Worm (Caenorhabditis elegans) whole organism, L1 larva: ENCODE measurements around the gene nhr-143.

Experiments used
- F16B12.6 ChIP-seq: fragments of 150-350 bp; optimal IDR thresholded peaks from 2 replicates; lab custom pipeline; 2014; ENCODE audit warnings: missing biosample characterization, missing genetic modification characterization
- Y116A8C.19 ChIP-seq: sonication (generic microtip); optimal IDR thresholded peaks from 2 replicates; lab custom pipeline; 2016; ENCODE audit warnings: missing compliant biosample characterization, missing genetic modification characterization, borderline replicate concordance
- alr-1 ChIP-seq: fragments of 200-800 bp; sonication (Bioruptor generic); optimal IDR thresholded peaks from 2 replicates; lab custom pipeline; 2018; ENCODE audit warnings: borderline replicate concordance, mild to moderate bottlenecking, missing genetic modification characterization, missing compliant biosample characterization
- aly-2 ChIP-seq: fragments of 150-350 bp; optimal IDR thresholded peaks from 2 replicates; lab custom pipeline; 2014; ENCODE audit warnings: missing biosample characterization, missing genetic modification characterization
- ama-1 ChIP-seq: fragments of 150-350 bp; optimal IDR thresholded peaks from 2 replicates; lab custom pipeline; 2014
- ceh-63 ChIP-seq: fragments of 200-800 bp; sonication (Bioruptor generic); optimal IDR thresholded peaks from 2 replicates; lab custom pipeline; 2018; ENCODE audit warnings: mild to moderate bottlenecking, missing genetic modification characterization, missing compliant biosample characterization
- ceh-82 ChIP-seq, 3 experiments: fragments of 150-350 bp in 1 of 3; sonication (generic microtip) in 2 of 3; optimal IDR thresholded peaks; 2 replicates each; lab custom pipeline; 2014 to 2017; ENCODE audit warnings: missing biosample characterization in 3 of 3, missing genetic modification characterization in 3 of 3
- efl-1 ChIP-seq, 4 experiments: fragments of 150-350 bp; optimal IDR thresholded peaks in 3 of 4; peaks in 1 of 4; 1 replicate in 1 of 4; 2 replicates in 3 of 4; lab custom pipeline; 2014; ENCODE audit warnings: missing biosample characterization in 2 of 4, missing genetic modification characterization in 2 of 4, missing genetic modification reagents in 2 of 4
- egl-13 ChIP-seq: sonication (generic microtip); optimal IDR thresholded peaks from 2 replicates; lab custom pipeline; 2016; ENCODE audit warnings: missing genotype, missing genetic modification reagents, missing genetic modification characterization, missing compliant biosample characterization
- egl-27 ChIP-seq, 2 experiments: fragments of 150-350 bp in 1 of 2; sonication (generic microtip); optimal IDR thresholded peaks; 3 replicates each; lab custom pipeline; 2017 to 2018; ENCODE audit warnings: missing biosample characterization in 2 of 2, missing genetic modification characterization in 2 of 2, missing genetic modification reagents in 2 of 2
- elt-2 ChIP-seq: sonication (generic microtip); optimal IDR thresholded peaks from 2 replicates; lab custom pipeline; 2016; ENCODE audit warnings: missing genetic modification characterization, mild to moderate bottlenecking, inconsistent platforms, missing compliant biosample characterization, missing genetic modification reagents
- elt-3 ChIP-seq, 6 experiments: fragments of 150-350 bp in 1 of 6; sonication (generic microtip); optimal IDR thresholded peaks; 2 replicates each; lab custom pipeline; 2017 to 2018; ENCODE audit warnings: missing biosample characterization in 6 of 6, missing genetic modification characterization in 6 of 6, inconsistent platforms in 1 of 6
- fkh-10 ChIP-seq: sonication (generic microtip); optimal IDR thresholded peaks from 2 replicates; lab custom pipeline; 2017; ENCODE audit warnings: missing biosample characterization, missing genetic modification reagents, missing genetic modification characterization
- fkh-8 ChIP-seq: sonication (generic microtip); optimal IDR thresholded peaks from 2 replicates; lab custom pipeline; 2016; ENCODE audit warnings: mild to moderate bottlenecking, missing genetic modification characterization, missing compliant biosample characterization
- fos-1 ChIP-seq: fragments of 150-350 bp; optimal IDR thresholded peaks from 2 replicates; lab custom pipeline; 2014; ENCODE audit warnings: missing biosample characterization, missing genetic modification characterization
- grh-1 ChIP-seq: fragments of 200-800 bp; sonication (Bioruptor generic); IDR thresholded peaks from 2 replicates; pipeline ENCODE4 v1.3.6; 2022; ENCODE audit warnings: missing genetic modification reagents, missing genetic modification characterization, missing compliant biosample characterization
- hlh-17 ChIP-seq: fragments of 200-800 bp; sonication (Bioruptor generic); optimal IDR thresholded peaks from 2 replicates; lab custom pipeline; 2018; ENCODE audit warnings: missing genetic modification characterization, mild to moderate bottlenecking, missing compliant biosample characterization, moderate library complexity, borderline replicate concordance
- hlh-4 ChIP-seq: sonication (generic microtip); optimal IDR thresholded peaks from 2 replicates; lab custom pipeline; 2016; ENCODE audit warnings: mild to moderate bottlenecking, missing genetic modification characterization, missing compliant biosample characterization
- irx-1 ChIP-seq: sonication (generic microtip); optimal IDR thresholded peaks from 2 replicates; lab custom pipeline; 2016; ENCODE audit warnings: missing genetic modification characterization, missing compliant biosample characterization
- isw-1 ChIP-seq: fragments of 200-800 bp; sonication (Bioruptor generic); IDR thresholded peaks from 2 replicates; pipeline ENCODE4 v1.3.6; 2022; ENCODE audit warnings: missing genetic modification characterization, missing compliant biosample characterization
- lin-13 ChIP-seq: fragments of 150-350 bp; optimal IDR thresholded peaks from 2 replicates; lab custom pipeline; 2014; ENCODE audit warnings: missing biosample characterization, missing genetic modification reagents, missing genetic modification characterization
- lin-14 ChIP-seq: fragments of 200-800 bp; sonication (Bioruptor generic); optimal IDR thresholded peaks from 2 replicates; lab custom pipeline; 2018; ENCODE audit warnings: mild to moderate bottlenecking, missing genetic modification characterization, moderate library complexity, missing compliant biosample characterization
- lin-35 ChIP-seq, 2 experiments: fragments of 150-350 bp; optimal IDR thresholded peaks; 2 replicates each; lab custom pipeline; 2014; ENCODE audit warnings: missing biosample characterization in 2 of 2, missing genetic modification characterization in 2 of 2, missing genetic modification reagents in 2 of 2
- lin-39 ChIP-seq: fragments of 150-350 bp; optimal IDR thresholded peaks from 2 replicates; lab custom pipeline; 2014; ENCODE audit warnings: missing biosample characterization, missing genetic modification reagents, missing genetic modification characterization
- mdl-1 ChIP-seq, 2 experiments: fragments of 150-350 bp; optimal IDR thresholded peaks; 2 replicates each; lab custom pipeline; 2014 to 2017; ENCODE audit warnings: missing biosample characterization in 2 of 2, missing genetic modification characterization in 2 of 2, inconsistent platforms in 1 of 2
- mep-1 ChIP-seq: fragments of 150-350 bp; optimal IDR thresholded peaks from 2 replicates; lab custom pipeline; 2014; ENCODE audit warnings: missing biosample characterization, missing genetic modification characterization
- nhr-20 ChIP-seq: sonication (generic microtip); optimal IDR thresholded peaks from 2 replicates; lab custom pipeline; 2016; ENCODE audit warnings: mild to moderate bottlenecking, missing genetic modification characterization, missing compliant biosample characterization
- nhr-237 ChIP-seq: fragments of 150-350 bp; optimal IDR thresholded peaks from 2 replicates; lab custom pipeline; 2014; ENCODE audit warnings: missing biosample characterization, missing genetic modification characterization
- nhr-85 ChIP-seq: sonication (generic microtip); peaks from one replicate; lab custom pipeline; 2016; ENCODE audit warnings: missing genetic modification characterization, inconsistent platforms, missing compliant biosample characterization
- pag-3 ChIP-seq: sonication (generic microtip); optimal IDR thresholded peaks from 2 replicates; lab custom pipeline; 2017; ENCODE audit warnings: missing genetic modification characterization, mild to moderate bottlenecking, missing compliant biosample characterization, antibody characterized with exemption, borderline replicate concordance; ENCODE audit not compliant: insufficient read depth
- snpc-4 ChIP-seq: fragments of 150-350 bp; optimal IDR thresholded peaks from 2 replicates; lab custom pipeline; 2014; ENCODE audit warnings: missing biosample characterization, missing genetic modification characterization
- sox-4 ChIP-seq: sonication (generic microtip); optimal IDR thresholded peaks from 2 replicates; lab custom pipeline; 2016; ENCODE audit warnings: missing genetic modification characterization, missing compliant biosample characterization
- tbx-2 ChIP-seq: sonication (generic microtip); optimal IDR thresholded peaks from 2 replicates; lab custom pipeline; 2016; ENCODE audit warnings: missing genetic modification characterization, missing compliant biosample characterization
- unc-30 ChIP-seq: sonication (generic microtip); optimal IDR thresholded peaks from 2 replicates; lab custom pipeline; 2017; ENCODE audit warnings: missing biosample characterization, missing genetic modification characterization
- unc-62 ChIP-seq: fragments of 150-350 bp; optimal IDR thresholded peaks from 2 replicates; lab custom pipeline; 2014; ENCODE audit warnings: missing biosample characterization, missing genetic modification reagents, missing genetic modification characterization
- unc-86 ChIP-seq: sonication (generic microtip); optimal IDR thresholded peaks from 2 replicates; lab custom pipeline; 2016; ENCODE audit warnings: missing genetic modification characterization, missing compliant biosample characterization
- zag-1 ChIP-seq: fragments of 150-350 bp; optimal IDR thresholded peaks from 2 replicates; lab custom pipeline; 2014; ENCODE audit warnings: missing biosample characterization, missing genetic modification characterization
- ztf-4 ChIP-seq: fragments of 150-350 bp; optimal IDR thresholded peaks from 2 replicates; lab custom pipeline; 2014; ENCODE audit warnings: missing biosample characterization, missing genetic modification characterization

nhr-143 gene

ce11 chrV:8948996-8949395 lies 25.7 kb downstream of the nhr-143 start:
- no peak for TF ChIP-seq elt-2 (tag; lab: Kevin White, UChicago)
- TF ChIP-seq unc-62 (GFP tag; lab: Kevin White, UChicago): no peak
- TF ChIP-seq fos-1 (tag; lab: Kevin White, UChicago): no peak
- TF ChIP-seq ztf-4 (tag; lab: Kevin White, UChicago): no peak
- peak; percentile 37 for TF ChIP-seq nhr-85 (tag; lab: Kevin White, UChicago)
- TF ChIP-seq unc-86 (tag; lab: Kevin White, UChicago): no peak

- TF ChIP-seq fos-1 (tag; lab: Kevin White, UChicago) (no peak), hlh-17 (no peak), Y116A8C.19 (no peak)
These were observed 26.4 kb downstream of the nhr-143 start for ce11 chrV:8948365-8948764.

ce11 chrV:8947499-8947898 lies 27.2 kb downstream of the nhr-143 start, which contains the start of gene gck-1:
Gene gck-1 (plus strand): TSS chrV:8947799.
- TF ChIP-seq elt-3 (tag; optimal IDR thresholded peaks at IDR 0.05; lab: Kevin White, UChicago): no peak
- TF ChIP-seq aly-2: no peak
- TF ChIP-seq pag-3: no peak
- TF ChIP-seq isw-1 (GFP tag; lab: Robert Waterston, UW): no peak
- no peak for TF ChIP-seq unc-30 (tag; lab: Kevin White, UChicago)
- no peak for TF ChIP-seq mep-1 (tag; lab: Kevin White, UChicago)
- no peak for TF ChIP-seq sox-4 (tag; lab: Kevin White, UChicago)
- no peak for TF ChIP-seq grh-1 (GFP tag; lab: Robert Waterston, UW)
- TF ChIP-seq lin-14: no peak
- no peak for TF ChIP-seq ceh-82 (tag; optimal IDR thresholded peaks at IDR 0.05; lab: Kevin White, UChicago)
- no peak for TF ChIP-seq alr-1 (tag; lab: Kevin White, UChicago)
- TF ChIP-seq tbx-2 (tag; lab: Kevin White, UChicago): no peak
- no peak for TF ChIP-seq ztf-4 (tag; lab: Kevin White, UChicago)
- TF ChIP-seq lin-39 (tag; lab: Kevin White, UChicago): no peak
- no peak for TF ChIP-seq F16B12.6 (tag; lab: Kevin White, UChicago)

- TF ChIP-seq egl-13 (tag; lab: Kevin White, UChicago): no peak
- no peak for TF ChIP-seq aly-2
- TF ChIP-seq egl-27 (tag; optimal IDR thresholded peaks at IDR 0.05; lab: Kevin White, UChicago): no peak
- TF ChIP-seq efl-1 (optimal IDR thresholded peaks at IDR 0.05; lab: Kevin White, UChicago): no peak
- TF ChIP-seq efl-1 (GFP tag; optimal IDR thresholded peaks at IDR 0.05 in 1 of 2; lab: Kevin White, UChicago): no peak
- TF ChIP-seq lin-35 (GFP tag; optimal IDR thresholded peaks at IDR 0.05; lab: Kevin White, UChicago): no peak
- TF ChIP-seq hlh-4: no peak
- no peak for TF ChIP-seq ama-1 (lab: Kevin White, UChicago)
- no peak for TF ChIP-seq mdl-1 (tag; optimal IDR thresholded peaks at IDR 0.05; lab: Kevin White, UChicago)
- no peak for TF ChIP-seq ceh-63
- TF ChIP-seq unc-86 (tag; lab: Kevin White, UChicago): no peak
- TF ChIP-seq lin-13 (GFP tag; lab: Kevin White, UChicago): no peak
- no peak for TF ChIP-seq snpc-4 (tag; lab: Kevin White, UChicago)
- no peak for TF ChIP-seq nhr-237
- TF ChIP-seq fkh-8 (tag; lab: Kevin White, UChicago): no peak
- no peak for TF ChIP-seq fkh-10 (GFP tag; lab: Kevin White, UChicago)
- TF ChIP-seq irx-1 (tag; lab: Kevin White, UChicago): no peak
- TF ChIP-seq fos-1 (tag; lab: Kevin White, UChicago): no peak
- no peak for TF ChIP-seq zag-1 (tag; lab: Kevin White, UChicago)
- TF ChIP-seq nhr-20 (tag; lab: Kevin White, UChicago): no peak
These were observed 28.6 kb downstream of the nhr-143 start for ce11 chrV:8946142-8946541.
